Fruit fly (Drosophila melanogaster) Kc167 (cell line): ENCODE data around the gene CG31431.

Source experiments
- Myc ChIP-seq: fragments of >200 bp; optimal IDR thresholded peaks from 2 replicates; lab custom pipeline; 2017; ENCODE audit warnings: missing external identifiers
- Sin3A ChIP-seq: fragments of >200 bp; optimal IDR thresholded peaks from 2 replicates; lab custom pipeline; 2018; ENCODE audit warnings: missing external identifiers
- h ChIP-seq: fragments of >200 bp; optimal IDR thresholded peaks from 3 replicates; lab custom pipeline; 2018; ENCODE audit warnings: missing external identifiers
- insv ChIP-seq: fragments of >200 bp; optimal IDR thresholded peaks from 3 replicates; lab custom pipeline; 2018; ENCODE audit warnings: missing external identifiers
- psq ChIP-seq: fragments of >200 bp; optimal IDR thresholded peaks from 2 replicates; lab custom pipeline; 2017; ENCODE audit warnings: missing external identifiers
- ttk ChIP-seq: sonication (Bioruptor generic); optimal IDR thresholded peaks from 2 replicates; lab custom pipeline; 2017; ENCODE audit warnings: missing external identifiers

CG31431 gene

DNA sequence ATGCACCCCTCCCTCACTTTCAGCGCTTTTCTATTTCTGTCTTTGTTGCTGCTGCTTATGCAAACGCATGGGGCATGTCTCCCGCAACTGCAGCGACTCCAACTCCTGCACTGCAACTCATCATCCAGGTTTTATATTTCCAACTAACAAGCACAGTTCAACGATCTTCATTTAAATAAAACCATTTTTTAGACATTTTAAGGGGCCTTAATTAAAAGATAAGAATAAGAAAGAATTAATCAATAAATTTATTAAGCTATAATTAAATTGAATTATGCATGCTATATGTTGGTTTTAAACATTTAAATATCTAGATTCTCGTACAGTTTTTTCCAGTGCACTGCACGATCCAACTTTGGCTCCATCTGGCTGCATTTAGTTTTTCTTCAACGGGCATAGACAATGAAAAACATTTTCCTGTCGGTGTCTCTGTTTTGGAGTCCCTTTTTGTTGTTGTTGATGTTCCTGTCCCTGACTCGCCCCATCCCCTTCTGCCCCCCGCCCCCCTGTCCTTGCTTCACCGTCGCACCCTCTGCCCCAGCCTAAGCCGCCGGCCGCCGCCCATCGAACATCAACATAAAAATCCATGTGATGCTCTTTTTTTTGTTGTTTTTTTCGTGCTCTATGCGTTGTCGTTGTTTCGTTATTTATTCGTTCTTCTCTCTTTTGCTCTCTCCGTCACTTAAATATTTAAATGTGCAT lies 41.5 kb upstream of the CG31431 start:
- no peak for TF ChIP-seq Myc (lab: Kevin White, UChicago)
- no peak for TF ChIP-seq h (lab: Kevin White, UChicago)
- no peak for TF ChIP-seq Sin3A (lab: Kevin White, UChicago)
- TF ChIP-seq psq (lab: Kevin White, UChicago) = no peak
- TF ChIP-seq insv (lab: Kevin White, UChicago) = no peak
- TF ChIP-seq ttk (lab: Kevin White, UChicago) = no peak

DNA sequence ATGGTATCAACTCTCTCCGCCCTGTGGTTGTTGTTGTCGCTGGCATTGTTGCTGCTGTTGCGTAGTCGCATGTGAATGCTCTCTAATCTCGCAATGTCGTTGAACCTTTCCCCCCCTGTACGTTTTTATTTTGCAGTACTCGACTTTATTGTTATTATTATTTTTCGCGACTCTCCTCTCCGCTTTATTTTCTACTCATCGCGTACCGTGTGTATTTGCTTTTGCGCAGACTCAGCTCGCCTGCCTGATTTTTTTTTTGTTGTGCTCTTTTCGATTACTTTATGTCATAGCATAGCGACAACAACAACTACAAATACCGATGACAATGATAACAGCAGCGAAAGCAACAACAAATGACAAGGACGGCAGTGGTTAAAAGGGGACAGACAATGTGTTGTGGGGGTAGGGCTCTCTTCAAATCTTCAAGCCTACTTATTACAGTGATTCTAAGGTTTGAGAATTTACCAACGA lies 41.0 kb upstream of the CG31431 start:
- no peak for TF ChIP-seq insv (lab: Kevin White, UChicago)
- TF ChIP-seq h (lab: Kevin White, UChicago) = no peak
- no peak for TF ChIP-seq Sin3A (lab: Kevin White, UChicago)
- no peak for TF ChIP-seq Myc (lab: Kevin White, UChicago)
- no peak for TF ChIP-seq ttk (lab: Kevin White, UChicago)
- TF ChIP-seq psq (lab: Kevin White, UChicago) = no peak

dm6 chr3R:21830303-21830707 lies 40.2 kb upstream of the CG31431 start:
- TF ChIP-seq h (lab: Kevin White, UChicago) = no peak
- no peak for TF ChIP-seq ttk (lab: Kevin White, UChicago)
- TF ChIP-seq insv (lab: Kevin White, UChicago) = no peak
- no peak for TF ChIP-seq Sin3A (lab: Kevin White, UChicago)
- no peak for TF ChIP-seq Myc (lab: Kevin White, UChicago)
- no peak for TF ChIP-seq psq (lab: Kevin White, UChicago)

- TF ChIP-seq psq (lab: Kevin White, UChicago) (no peak), ttk (lab: Kevin White, UChicago) (no peak), Sin3A (lab: Kevin White, UChicago) (no peak)
Measured at dm6 chr3R:21831040-21831439, 39.4 kb upstream of the CG31431 start.

DNA sequence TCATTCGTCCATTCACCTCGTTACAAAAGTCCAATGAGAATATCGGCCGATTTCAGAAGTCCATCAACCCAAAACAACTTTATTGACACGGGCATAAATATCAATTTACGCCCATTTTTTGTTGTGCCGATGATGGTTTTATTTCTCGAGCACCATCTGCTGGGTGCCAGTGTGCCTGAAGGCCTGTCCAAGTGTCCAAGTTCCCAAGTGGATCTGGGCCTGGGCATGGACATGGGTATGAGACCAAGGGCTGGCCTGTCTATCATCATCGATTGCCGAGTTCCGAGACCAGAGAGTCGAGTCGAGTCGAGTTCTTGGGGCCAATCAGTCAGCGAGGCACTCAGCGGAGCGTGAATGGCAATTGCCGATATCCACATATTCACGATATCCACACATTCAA lies 38.3 kb upstream of the CG31431 start, which contains the start of gene Gr93a:
TSS of gene Gr93a (plus strand) at position 301 of the 400 bp plus-strand sequence.
- TF ChIP-seq Sin3A (lab: Kevin White, UChicago) (no peak), psq (lab: Kevin White, UChicago) (no peak), Myc (lab: Kevin White, UChicago) (no peak), ttk (lab: Kevin White, UChicago) (no peak), h (lab: Kevin White, UChicago) (no peak), insv (lab: Kevin White, UChicago) (no peak)

DNA sequence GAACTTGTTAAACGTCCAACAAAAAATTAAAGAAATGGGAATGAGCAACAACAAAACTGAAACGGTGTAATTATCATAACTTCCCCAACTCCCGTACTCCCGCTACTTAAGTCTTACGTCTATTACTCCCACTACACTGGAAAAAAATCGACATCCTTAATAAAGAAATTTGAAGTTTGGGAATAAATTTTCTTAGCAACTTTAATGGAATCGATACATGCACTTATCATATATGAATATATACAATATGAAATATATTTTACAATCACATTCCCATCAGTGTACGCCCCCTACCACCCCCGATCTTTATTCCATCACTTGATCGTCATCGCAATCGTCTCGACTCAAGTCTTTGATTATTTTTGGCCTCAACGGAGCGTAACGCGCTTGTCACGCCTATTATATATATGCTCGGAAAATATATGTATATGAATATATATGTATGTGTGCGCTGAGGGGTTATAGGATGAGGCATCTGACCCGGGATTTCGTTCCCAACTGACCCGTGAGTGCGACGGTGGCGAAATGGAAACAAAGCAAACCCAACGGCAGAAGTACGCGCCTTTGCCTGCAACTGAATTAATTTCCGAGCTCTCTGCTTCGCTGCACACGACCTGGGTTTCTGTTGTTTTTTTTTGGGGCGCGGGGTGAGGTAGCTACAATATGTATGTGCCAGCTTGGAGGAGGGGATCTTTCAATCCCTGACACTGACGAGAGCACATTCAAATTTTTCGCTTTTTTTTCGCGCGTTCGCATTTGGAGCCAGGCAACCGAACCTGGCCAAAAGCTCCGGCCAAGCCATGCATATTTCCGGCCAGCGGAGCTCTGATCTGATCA lies 36.0 kb upstream of the CG31431 start:
- TF ChIP-seq psq (lab: Kevin White, UChicago) (no peak), Myc (lab: Kevin White, UChicago) (no peak), insv (lab: Kevin White, UChicago) (no peak), Sin3A (lab: Kevin White, UChicago) (no peak), ttk (lab: Kevin White, UChicago) (no peak), h (lab: Kevin White, UChicago) (no peak)

- no peak for TF ChIP-seq Sin3A (lab: Kevin White, UChicago)
- TF ChIP-seq h (lab: Kevin White, UChicago) = no peak
- TF ChIP-seq insv (lab: Kevin White, UChicago) = no peak
- no peak for TF ChIP-seq ttk (lab: Kevin White, UChicago)
- no peak for TF ChIP-seq psq (lab: Kevin White, UChicago)
- TF ChIP-seq Myc (lab: Kevin White, UChicago) = no peak
Measured at dm6 chr3R:21835388-21836200, 34.9 kb upstream of the CG31431 start.

dm6 chr3R:21836201-21836504 lies 34.3 kb upstream of the CG31431 start:
- no peak for TF ChIP-seq ttk (lab: Kevin White, UChicago)
- TF ChIP-seq insv (lab: Kevin White, UChicago) = no peak
- TF ChIP-seq h (lab: Kevin White, UChicago) = no peak
- no peak for TF ChIP-seq Myc (lab: Kevin White, UChicago)
- no peak for TF ChIP-seq Sin3A (lab: Kevin White, UChicago)
- TF ChIP-seq psq (lab: Kevin White, UChicago) = no peak

- TF ChIP-seq psq (lab: Kevin White, UChicago) (no peak), ttk (lab: Kevin White, UChicago) (no peak), h (lab: Kevin White, UChicago) (no peak), Sin3A (lab: Kevin White, UChicago) (no peak)
Measured at dm6 chr3R:21836614-21837013, 33.9 kb upstream of the CG31431 start.

dm6 chr3R:21837069-21837977 lies 33.2 kb upstream of the CG31431 start:
- TF ChIP-seq psq (lab: Kevin White, UChicago) (no peak), ttk (lab: Kevin White, UChicago) (no peak), h (lab: Kevin White, UChicago) (no peak), insv (lab: Kevin White, UChicago) (no peak), Myc (lab: Kevin White, UChicago) (no peak), Sin3A (lab: Kevin White, UChicago) (no peak)
